Worm (Caenorhabditis elegans) whole organism, mixed stage, embryonic: ENCODE data around the gene Y73C8B.2.

ENCODE experiments used
- M03D4.4 ChIP-seq: sonication (generic microtip); optimal IDR thresholded peaks from 2 replicates; lab custom pipeline; 2017; ENCODE audit warnings: mild to moderate bottlenecking, missing genetic modification characterization, missing compliant biosample characterization
- bed-3 ChIP-seq: fragments of 200-800 bp; sonication (Bioruptor generic); optimal IDR thresholded peaks from 3 replicates; lab custom pipeline; 2018; ENCODE audit warnings: mild to moderate bottlenecking, missing genetic modification characterization, moderate library complexity, missing compliant biosample characterization
- ceh-39 ChIP-seq: fragments of 150-350 bp; optimal IDR thresholded peaks from 2 replicates; lab custom pipeline; 2014; ENCODE audit warnings: missing biosample characterization, missing genetic modification characterization
- ceh-43 ChIP-seq: fragments of 200-800 bp; sonication (Bioruptor generic); optimal IDR thresholded peaks from 2 replicates; lab custom pipeline; 2018; ENCODE audit warnings: mild to moderate bottlenecking, missing genetic modification characterization, moderate library complexity, missing compliant biosample characterization
- ceh-83 ChIP-seq: fragments of 200-800 bp; sonication (Bioruptor generic); optimal IDR thresholded peaks from 2 replicates; lab custom pipeline; 2018; ENCODE audit warnings: mild to moderate bottlenecking, missing genetic modification characterization, missing compliant biosample characterization
- ces-1 ChIP-seq: fragments of 150-350 bp; optimal IDR thresholded peaks from 2 replicates; lab custom pipeline; 2014; ENCODE audit warnings: missing biosample characterization, missing genetic modification reagents, missing genetic modification characterization
- drap-1 ChIP-seq: fragments of 200-800 bp; sonication (Bioruptor generic); optimal IDR thresholded peaks from 3 replicates; lab custom pipeline; 2018; ENCODE audit warnings: mild to moderate bottlenecking, missing genetic modification characterization, missing compliant biosample characterization
- elt-1 ChIP-seq: sonication (generic microtip); optimal IDR thresholded peaks from 2 replicates; lab custom pipeline; 2017; ENCODE audit warnings: missing genetic modification characterization, mild to moderate bottlenecking, missing compliant biosample characterization, antibody characterized with exemption, moderate library complexity, borderline replicate concordance; ENCODE audit not compliant: insufficient read depth
- flh-1 ChIP-seq: fragments of 200-800 bp; sonication (Bioruptor generic); optimal IDR thresholded peaks from 2 replicates; lab custom pipeline; 2018; ENCODE audit warnings: mild to moderate bottlenecking, missing genetic modification characterization, moderate library complexity, missing compliant biosample characterization
- ham-2 ChIP-seq: fragments of 200-800 bp; sonication (Bioruptor generic); optimal IDR thresholded peaks from 2 replicates; lab custom pipeline; 2018; ENCODE audit warnings: mild to moderate bottlenecking, missing genetic modification characterization, missing compliant biosample characterization
- hlh-1 ChIP-seq: fragments of 150-350 bp; optimal IDR thresholded peaks from 2 replicates; lab custom pipeline; 2014; ENCODE audit warnings: missing biosample characterization, missing genetic modification reagents, missing genetic modification characterization
- lin-13 ChIP-seq: fragments of 150-350 bp; optimal IDR thresholded peaks from 2 replicates; lab custom pipeline; 2014; ENCODE audit warnings: missing biosample characterization, missing genetic modification characterization
- lin-32 ChIP-seq: fragments of 200-800 bp; sonication (Bioruptor generic); optimal IDR thresholded peaks from 2 replicates; lab custom pipeline; 2018; ENCODE audit warnings: mild to moderate bottlenecking, missing genetic modification characterization, missing compliant biosample characterization
- mab-5 ChIP-seq: fragments of 150-350 bp; optimal IDR thresholded peaks from 2 replicates; lab custom pipeline; 2014; ENCODE audit warnings: missing biosample characterization, missing genetic modification characterization
- mep-1 ChIP-seq: fragments of 150-350 bp; optimal IDR thresholded peaks from 2 replicates; lab custom pipeline; 2017; ENCODE audit warnings: missing biosample characterization, missing genetic modification reagents, missing genetic modification characterization, inconsistent platforms
- mls-2 ChIP-seq: sonication (generic microtip); optimal IDR thresholded peaks from 2 replicates; lab custom pipeline; 2016; ENCODE audit warnings: mild to moderate bottlenecking, missing genetic modification characterization, moderate library complexity, missing compliant biosample characterization
- nhr-12 ChIP-seq: fragments of 150-350 bp; optimal IDR thresholded peaks from 2 replicates; lab custom pipeline; 2014; ENCODE audit warnings: missing biosample characterization, missing genetic modification characterization
- nhr-2 ChIP-seq: fragments of 150-350 bp; optimal IDR thresholded peaks from 2 replicates; lab custom pipeline; 2014; ENCODE audit warnings: missing biosample characterization, missing genetic modification characterization
- nhr-237 ChIP-seq: fragments of 150-350 bp; optimal IDR thresholded peaks from 2 replicates; lab custom pipeline; 2014; ENCODE audit warnings: missing biosample characterization, missing genetic modification characterization
- nhr-28 ChIP-seq: fragments of 150-350 bp; optimal IDR thresholded peaks from 2 replicates; lab custom pipeline; 2014; ENCODE audit warnings: missing biosample characterization, missing genetic modification characterization
- nhr-76 ChIP-seq: sonication (generic microtip); optimal IDR thresholded peaks from 2 replicates; lab custom pipeline; 2017; ENCODE audit warnings: missing biosample characterization, missing genetic modification characterization
- pha-4 ChIP-seq: fragments of 150-350 bp; optimal IDR thresholded peaks from 2 replicates; lab custom pipeline; 2018; ENCODE audit warnings: missing biosample characterization, missing genetic modification reagents, missing genetic modification characterization
- snpc-4 ChIP-seq: fragments of 150-350 bp; optimal IDR thresholded peaks from 2 replicates; lab custom pipeline; 2014; ENCODE audit warnings: missing biosample characterization, missing genetic modification characterization
- sptf-1 ChIP-seq: sonication (generic microtip); optimal IDR thresholded peaks from 2 replicates; lab custom pipeline; 2017; ENCODE audit warnings: mild to moderate bottlenecking, missing genetic modification characterization, moderate library complexity, missing compliant biosample characterization
- tbx-8 ChIP-seq: fragments of 200-800 bp; sonication (Bioruptor generic); optimal IDR thresholded peaks from 2 replicates; lab custom pipeline; 2018; ENCODE audit warnings: mild to moderate bottlenecking, missing genetic modification characterization, moderate library complexity, missing compliant biosample characterization
- unc-120 ChIP-seq: sonication (generic microtip); optimal IDR thresholded peaks from 2 replicates; lab custom pipeline; 2017; ENCODE audit warnings: missing genetic modification characterization, missing compliant biosample characterization; ENCODE audit not compliant: poor library complexity, severe bottlenecking
- unc-39 ChIP-seq: fragments of 150-350 bp; optimal IDR thresholded peaks from 2 replicates; lab custom pipeline; 2014; ENCODE audit warnings: missing biosample characterization, missing genetic modification characterization
- unc-62 ChIP-seq: fragments of 150-350 bp; optimal IDR thresholded peaks from 2 replicates; lab custom pipeline; 2014; ENCODE audit warnings: missing biosample characterization, missing genetic modification reagents, missing genetic modification characterization
- zip-8 ChIP-seq: fragments of 150-350 bp; optimal IDR thresholded peaks from 2 replicates; lab custom pipeline; 2014; ENCODE audit warnings: missing biosample characterization, missing genetic modification characterization
- ztf-11 ChIP-seq: fragments of 150-350 bp; optimal IDR thresholded peaks from 2 replicates; lab custom pipeline; 2014; ENCODE audit warnings: missing biosample characterization, missing genetic modification characterization

Y73C8B.2 gene

DNA sequence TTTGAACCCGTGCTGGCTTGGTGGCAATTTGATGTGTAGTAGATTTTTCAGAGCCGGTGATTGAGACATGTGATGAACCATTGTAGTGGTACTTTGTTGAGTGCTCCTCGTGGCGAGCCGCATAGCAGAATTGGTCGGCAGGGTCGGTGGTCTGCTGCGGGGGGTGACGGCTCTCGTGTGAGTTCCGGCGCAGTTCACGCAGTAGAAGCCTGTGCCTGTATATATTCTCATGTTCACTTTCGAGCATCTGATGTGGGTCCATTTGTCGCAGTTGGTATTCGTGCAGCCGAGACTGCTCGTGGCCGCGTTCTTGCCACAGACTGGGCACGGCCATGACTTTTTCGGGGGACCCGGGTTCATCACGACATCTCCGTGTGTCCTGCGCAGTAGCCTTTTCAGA is 32.5 kb downstream of the Y73C8B.2 start:
- TF ChIP-seq zip-8 (tag; lab: Kevin White, UChicago) = no peak
- no peak for TF ChIP-seq elt-1
- no peak for TF ChIP-seq unc-120 (tag; lab: Kevin White, UChicago)
- TF ChIP-seq bed-3 (GFP tag; lab: Kevin White, UChicago) = no peak
- no peak for TF ChIP-seq tbx-8 (GFP tag; lab: Kevin White, UChicago)
- TF ChIP-seq M03D4.4 = no peak
- TF ChIP-seq unc-39 (tag; lab: Kevin White, UChicago) = no peak
- no peak for TF ChIP-seq nhr-28 (tag; lab: Kevin White, UChicago)
- TF ChIP-seq nhr-237 (tag; lab: Kevin White, UChicago) = no peak

ce11 chrV:3159252-3159651 is 35.5 kb downstream of the Y73C8B.2 start, which contains the start of gene C36C5.12:
Gene C36C5.12, minus strand, starts transcription at chrV:3159352.
- no peak for TF ChIP-seq mab-5 (tag; lab: Kevin White, UChicago)
- no peak for TF ChIP-seq ces-1 (GFP tag; lab: Kevin White, UChicago)
- no peak for TF ChIP-seq pha-4
- no peak for TF ChIP-seq zip-8 (tag; lab: Kevin White, UChicago)
- TF ChIP-seq ztf-11 (tag; lab: Kevin White, UChicago) = no peak
- TF ChIP-seq flh-1 (GFP tag; lab: Kevin White, UChicago) = no peak
- no peak for TF ChIP-seq lin-32
- no peak for TF ChIP-seq tbx-8 (GFP tag; lab: Kevin White, UChicago)
- TF ChIP-seq unc-120 (tag; lab: Kevin White, UChicago) = no peak
- no peak for TF ChIP-seq snpc-4 (tag; lab: Kevin White, UChicago)
- TF ChIP-seq unc-39 (tag; lab: Kevin White, UChicago) = no peak
- no peak for TF ChIP-seq ceh-43 (GFP tag; lab: Kevin White, UChicago)
- TF ChIP-seq nhr-28 (tag; lab: Kevin White, UChicago) = no peak
- no peak for TF ChIP-seq nhr-2 (tag; lab: Kevin White, UChicago)
- TF ChIP-seq ham-2 (GFP tag; lab: Kevin White, UChicago) = no peak
- TF ChIP-seq nhr-76 = no peak
- no peak for TF ChIP-seq mls-2 (tag; lab: Kevin White, UChicago)

DNA sequence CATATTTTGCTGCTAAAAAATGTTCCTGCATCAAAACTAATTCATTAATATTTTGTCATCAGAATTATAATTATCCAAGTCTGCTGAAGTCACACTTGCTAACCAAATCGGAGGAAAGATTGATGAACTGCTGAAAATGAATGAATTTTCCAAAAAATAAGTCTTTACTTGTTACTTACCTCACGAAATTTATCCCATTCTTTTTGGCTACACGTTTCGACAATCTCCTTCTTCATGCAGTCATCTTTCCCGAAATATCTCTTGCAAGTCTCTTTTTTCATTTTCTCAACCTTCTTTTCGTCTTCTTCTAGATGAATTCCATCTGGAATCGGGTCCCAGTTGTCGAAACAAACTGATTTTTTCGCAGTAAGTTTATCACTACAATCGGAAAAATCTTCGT is 36.4 kb downstream of the Y73C8B.2 start:
- TF ChIP-seq sptf-1 (tag; lab: Kevin White, UChicago) (no peak), bed-3 (GFP tag; lab: Kevin White, UChicago) (no peak), unc-39 (tag; lab: Kevin White, UChicago) (no peak), snpc-4 (tag; lab: Kevin White, UChicago) (no peak), ztf-11 (tag; lab: Kevin White, UChicago) (no peak)

ce11 chrV:3156786-3157185 is 38.0 kb downstream of the Y73C8B.2 start, which contains the start of gene exh-1:
Gene exh-1, plus strand, starts transcription at chrV:3157086.
- TF ChIP-seq nhr-76 = no peak
- TF ChIP-seq sptf-1 (tag; lab: Kevin White, UChicago) = no peak
- TF ChIP-seq hlh-1 (tag; lab: Kevin White, UChicago) = no peak
- TF ChIP-seq lin-32 = no peak
- TF ChIP-seq zip-8 (tag; lab: Kevin White, UChicago) = no peak
- TF ChIP-seq ceh-43 (GFP tag; lab: Kevin White, UChicago) = no peak
- TF ChIP-seq lin-13 (tag; lab: Kevin White, UChicago) = no peak
- no peak for TF ChIP-seq unc-39 (tag; lab: Kevin White, UChicago)
- no peak for TF ChIP-seq ceh-39 (tag; lab: Kevin White, UChicago)
- TF ChIP-seq mab-5 (tag; lab: Kevin White, UChicago) = no peak
- TF ChIP-seq nhr-28 (tag; lab: Kevin White, UChicago) = no peak
- TF ChIP-seq M03D4.4 = no peak
- no peak for TF ChIP-seq drap-1 (GFP tag; lab: Kevin White, UChicago)
- TF ChIP-seq nhr-12 = no peak
- no peak for TF ChIP-seq tbx-8 (GFP tag; lab: Kevin White, UChicago)

ce11 chrV:3155072-3155471 is 39.7 kb downstream of the Y73C8B.2 start, which contains the start of gene srab-7:
Gene srab-7, minus strand, starts transcription at chrV:3155172.
- TF ChIP-seq mab-5 (tag; lab: Kevin White, UChicago) (no peak), mep-1 (no peak), drap-1 (GFP tag; lab: Kevin White, UChicago) (no peak), unc-39 (tag; lab: Kevin White, UChicago) (no peak), ceh-83 (no peak), ceh-39 (tag; lab: Kevin White, UChicago) (no peak), unc-62 (GFP tag; lab: Kevin White, UChicago) (no peak), nhr-28 (tag; lab: Kevin White, UChicago) (no peak), hlh-1 (tag; lab: Kevin White, UChicago) (no peak), unc-120 (tag; lab: Kevin White, UChicago) (no peak), tbx-8 (GFP tag; lab: Kevin White, UChicago) (no peak)
